Worm (Caenorhabditis elegans) whole organism, L1 larva: ENCODE measurements around the gene R05C11.2.

Source experiments
- ama-1 ChIP-seq: fragments of 150-350 bp; optimal IDR thresholded peaks from 2 replicates; lab custom pipeline; 2014
- blmp-1 ChIP-seq: fragments of 150-350 bp; optimal IDR thresholded peaks from 2 replicates; lab custom pipeline; 2014; ENCODE audit warnings: missing biosample characterization, missing genetic modification characterization
- dpl-1 ChIP-seq, 3 experiments: fragments of 150-350 bp in 2 of 3; sonication (generic microtip) in 1 of 3; optimal IDR thresholded peaks; 2 replicates each; lab custom pipeline; 2014 to 2017; ENCODE audit warnings: missing biosample characterization in 3 of 3, missing genetic modification characterization in 3 of 3, missing genetic modification reagents in 3 of 3
- egl-27 ChIP-seq, 2 experiments: fragments of 150-350 bp in 1 of 2; sonication (generic microtip); optimal IDR thresholded peaks; 3 replicates each; lab custom pipeline; 2017 to 2018; ENCODE audit warnings: missing biosample characterization in 2 of 2, missing genetic modification characterization in 2 of 2, missing genetic modification reagents in 2 of 2
- fos-1 ChIP-seq: fragments of 150-350 bp; optimal IDR thresholded peaks from 2 replicates; lab custom pipeline; 2014; ENCODE audit warnings: missing biosample characterization, missing genetic modification characterization
- nhr-11 ChIP-seq: fragments of 150-350 bp; optimal IDR thresholded peaks from 2 replicates; lab custom pipeline; 2014; ENCODE audit warnings: missing biosample characterization, missing genetic modification characterization
- nhr-12 ChIP-seq: sonication (generic microtip); optimal IDR thresholded peaks from 2 replicates; lab custom pipeline; 2017; ENCODE audit warnings: missing biosample characterization, missing genetic modification characterization
- nhr-19 ChIP-seq: fragments of 200-800 bp; sonication (Bioruptor generic); conservative IDR thresholded peaks from 2 replicates; pipeline ENCODE4 v1.3.6; 2022; ENCODE audit warnings: missing genetic modification characterization, missing compliant biosample characterization
- nhr-237 ChIP-seq: fragments of 150-350 bp; optimal IDR thresholded peaks from 2 replicates; lab custom pipeline; 2014; ENCODE audit warnings: missing biosample characterization, missing genetic modification characterization
- nhr-77 ChIP-seq: fragments of 150-350 bp; optimal IDR thresholded peaks from 2 replicates; lab custom pipeline; 2014; ENCODE audit warnings: missing biosample characterization, missing genetic modification characterization
- unc-62 ChIP-seq: fragments of 150-350 bp; optimal IDR thresholded peaks from 2 replicates; lab custom pipeline; 2014; ENCODE audit warnings: missing biosample characterization, missing genetic modification reagents, missing genetic modification characterization

- TF ChIP-seq blmp-1 (tag; lab: Kevin White, UChicago), result peak; percentile 87
- peak; percentile 91 for TF ChIP-seq nhr-77 (tag; lab: Kevin White, UChicago)
- no peak for TF ChIP-seq egl-27 (tag; optimal IDR thresholded peaks at IDR 0.05; lab: Kevin White, UChicago)
- TF ChIP-seq nhr-12, result no peak
- no peak for TF ChIP-seq unc-62 (GFP tag; lab: Kevin White, UChicago)
- TF ChIP-seq fos-1 (tag; lab: Kevin White, UChicago), result peak; percentile 87
- peak; percentile 77 for TF ChIP-seq nhr-19
- no peak for TF ChIP-seq ama-1 (lab: Kevin White, UChicago)
- peak; percentile 80 for TF ChIP-seq nhr-237
- TF ChIP-seq nhr-11 (tag; lab: Kevin White, UChicago), result peak; percentile 6
- peak; percentile 82 to 85 (median 83) for TF ChIP-seq dpl-1 (GFP tag; optimal IDR thresholded peaks at IDR 0.05; lab: Kevin White, UChicago)
Measured at ce11 chrIV:2032946-2033411, 25.9 kb downstream of the R05C11.2 start, which contains the start of gene cpsf-1.
